Fruit fly (Drosophila melanogaster) whole organism, adult: ENCODE measurements around the gene Ask1.

ENCODE experiments used
- CG11617 ChIP-seq: fragments of 200-800 bp; sonication (Bioruptor generic); optimal IDR thresholded peaks from 2 replicates; lab custom pipeline; 2017; ENCODE audit warnings: mild to moderate bottlenecking, missing biosample characterization, missing genetic modification reagents, missing genetic modification characterization
- CG12768 ChIP-seq: fragments of 200-800 bp; sonication (Bioruptor generic); optimal IDR thresholded peaks from 2 replicates; lab custom pipeline; 2017; ENCODE audit warnings: missing biosample characterization, missing genetic modification characterization, mild to moderate bottlenecking, moderate library complexity, missing genetic modification reagents
- CG1620 ChIP-seq: fragments of 200-800 bp; sonication (Bioruptor generic); optimal IDR thresholded peaks from 2 replicates; lab custom pipeline; 2016; ENCODE audit warnings: missing biosample characterization, missing genetic modification characterization
- CG5204 ChIP-seq: fragments of 200-800 bp; sonication (Bioruptor generic); optimal IDR thresholded peaks from 2 replicates; lab custom pipeline; 2016; ENCODE audit warnings: missing biosample characterization, missing genetic modification characterization
- kay ChIP-seq: fragments of 200-800 bp; sonication (Bioruptor generic); peaks from one replicate; lab custom pipeline; 2016; ENCODE audit warnings: missing biosample characterization, missing genetic modification characterization, borderline replicate concordance
- ovo ChIP-seq: fragments of 200-800 bp; sonication (Bioruptor generic); optimal IDR thresholded peaks from 2 replicates; lab custom pipeline; 2016; ENCODE audit warnings: missing biosample characterization, missing genetic modification characterization
- pad ChIP-seq: fragments of 200-800 bp; sonication (Bioruptor generic); optimal IDR thresholded peaks from 3 replicates; lab custom pipeline; 2017; ENCODE audit warnings: missing biosample characterization, missing genetic modification characterization, mild to moderate bottlenecking, moderate library complexity, missing genetic modification reagents
- tj ChIP-seq: fragments of 200-800 bp; sonication (Bioruptor generic); optimal IDR thresholded peaks from 3 replicates; lab custom pipeline; 2017; ENCODE audit warnings: missing biosample characterization, mild to moderate bottlenecking, missing genetic modification characterization, moderate library complexity

DNA sequence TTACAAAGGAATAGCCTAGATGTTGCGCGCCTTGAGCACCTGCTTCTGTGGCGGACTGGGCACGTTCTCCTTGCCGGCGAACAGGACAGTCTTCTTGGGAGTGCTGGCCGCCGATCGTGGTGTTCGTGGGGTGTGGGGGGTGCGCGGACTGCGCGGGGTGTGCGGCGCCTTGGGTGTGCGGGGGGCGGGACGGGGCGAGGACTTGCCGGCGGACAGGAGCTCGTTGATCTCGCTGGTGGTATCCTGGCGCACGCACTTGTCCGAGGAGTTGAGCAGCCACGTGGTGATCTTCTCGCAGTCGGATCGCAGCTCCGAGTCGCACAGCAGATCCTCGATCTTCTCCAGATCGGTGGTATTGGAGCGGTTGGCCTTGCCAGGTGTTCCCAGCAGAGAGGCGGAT is 52.6 kb downstream of the Ask1 start:
- TF ChIP-seq kay (GFP tag; lab: Kevin White, UChicago) (no peak), pad (GFP tag; lab: Kevin White, UChicago) (no peak), tj (GFP tag; lab: Kevin White, UChicago) (no peak), CG1620 (GFP tag; lab: Kevin White, UChicago) (no peak), CG12768 (GFP tag; lab: Kevin White, UChicago) (no peak), CG5204 (GFP tag; lab: Kevin White, UChicago) (no peak), CG11617 (GFP tag; lab: Kevin White, UChicago) (no peak), ovo (no peak)
